Worm (Caenorhabditis elegans): ENCODE data around the gene hpo-29.

- TF ChIP-seq lin-32 (GFP tag; optimal IDR thresholded peaks at IDR 0.05) (no peak), snpc-4 (tag; optimal IDR thresholded peaks at IDR 0.05) (no peak), nhr-76 (tag; optimal IDR thresholded peaks at IDR 0.05) (no peak)
Measured at ce11 chrIII:298456-298855, 62.8 kb downstream of the hpo-29 start, which contains the start of gene ads-1.
